Fruit fly (Drosophila melanogaster) whole organism, embryonic: Measurements from ENCODE around the gene CG11698.

Source experiments
- B-H2 ChIP-seq: fragments of 200-800 bp; sonication (Bioruptor generic); optimal IDR thresholded peaks from 2 replicates; lab custom pipeline; 2018; ENCODE audit warnings: missing biosample characterization, mild to moderate bottlenecking, missing genetic modification characterization
- BtbVII ChIP-seq: fragments of 200-800 bp; sonication (Bioruptor generic); optimal IDR thresholded peaks from 3 replicates; lab custom pipeline; 2017; ENCODE audit warnings: missing biosample characterization, mild to moderate bottlenecking, missing genetic modification characterization
- CG10209 ChIP-seq: fragments of 200-800 bp; sonication (Bioruptor generic); optimal IDR thresholded peaks from 3 replicates; lab custom pipeline; 2017; ENCODE audit warnings: missing biosample characterization, mild to moderate bottlenecking, missing genetic modification characterization, missing genetic modification reagents
- CG10543 ChIP-seq: fragments of 200-800 bp; sonication (Bioruptor generic); optimal IDR thresholded peaks from 3 replicates; lab custom pipeline; 2017; ENCODE audit warnings: missing biosample characterization, mild to moderate bottlenecking, missing genetic modification characterization, moderate library complexity
- CG12071 ChIP-seq: fragments of 200-800 bp; sonication (Bioruptor generic); optimal IDR thresholded peaks from 3 replicates; lab custom pipeline; 2018; ENCODE audit warnings: missing biosample characterization, mild to moderate bottlenecking, missing genetic modification characterization
- CG14667 ChIP-seq: fragments of 200-800 bp; sonication (Bioruptor generic); IDR thresholded peaks from 2 replicates; pipeline ENCODE4 v1.3.6; 2022; ENCODE audit warnings: missing biosample characterization, missing genetic modification characterization
- CG1603 ChIP-seq: fragments of 200-800 bp; sonication (Bioruptor generic); optimal IDR thresholded peaks from 2 replicates; lab custom pipeline; 2019; ENCODE audit warnings: missing biosample characterization, mild to moderate bottlenecking, missing genetic modification characterization, moderate library complexity
- CG1647 ChIP-seq: fragments of 200-800 bp; sonication (Bioruptor generic); optimal IDR thresholded peaks from 3 replicates; lab custom pipeline; 2016; ENCODE audit warnings: missing biosample characterization, missing genetic modification characterization
- CG16863 ChIP-seq: fragments of 200-800 bp; sonication (Bioruptor generic); optimal IDR thresholded peaks from 3 replicates; lab custom pipeline; 2016; ENCODE audit warnings: missing biosample characterization, missing genetic modification characterization
- CG2120 ChIP-seq: fragments of 200-800 bp; sonication (Bioruptor generic); optimal IDR thresholded peaks from 3 replicates; lab custom pipeline; 2016; ENCODE audit warnings: missing biosample characterization, missing genetic modification characterization
- CG2202 ChIP-seq: fragments of 200-800 bp; sonication (Bioruptor generic); optimal IDR thresholded peaks from 2 replicates; lab custom pipeline; 2018; ENCODE audit warnings: missing biosample characterization, mild to moderate bottlenecking, missing genetic modification characterization
- CG30020 ChIP-seq: fragments of 200-800 bp; optimal IDR thresholded peaks from 2 replicates; lab custom pipeline; 2019; ENCODE audit warnings: missing biosample characterization, mild to moderate bottlenecking, missing genetic modification characterization, moderate library complexity
- CG30403 ChIP-seq: fragments of 200-800 bp; sonication (Bioruptor generic); optimal IDR thresholded peaks from 3 replicates; lab custom pipeline; 2016; ENCODE audit warnings: missing biosample characterization, missing genetic modification characterization
- CG31224 ChIP-seq: fragments of 200-800 bp; sonication (Bioruptor generic); IDR thresholded peaks from 2 replicates; pipeline ENCODE4 v1.3.6; 2022; ENCODE audit warnings: missing biosample characterization, missing genetic modification characterization
- CG32532 ChIP-seq: fragments of 200-800 bp; sonication (Bioruptor generic); IDR thresholded peaks from 2 replicates; pipeline ENCODE4 v1.3.6; 2022; ENCODE audit warnings: missing biosample characterization, missing genetic modification characterization
- CG34224 ChIP-seq: fragments of 200-800 bp; sonication (Bioruptor generic); IDR thresholded peaks from 3 replicates; pipeline ENCODE4 v1.3.6; 2022; ENCODE audit warnings: missing biosample characterization, missing genetic modification characterization; ENCODE audit not compliant: partially characterized antibody
- CG8924 ChIP-seq: fragments of 200-800 bp; optimal IDR thresholded peaks from 3 replicates; lab custom pipeline; 2019; ENCODE audit warnings: missing biosample characterization, mild to moderate bottlenecking, missing genetic modification characterization, moderate library complexity
- CG9817 ChIP-seq: fragments of 200-800 bp; sonication (Bioruptor generic); optimal IDR thresholded peaks from 2 replicates; lab custom pipeline; 2018; ENCODE audit warnings: missing biosample characterization, mild to moderate bottlenecking, missing genetic modification characterization, moderate library complexity
- D19A ChIP-seq: fragments of 200-800 bp; optimal IDR thresholded peaks from 3 replicates; lab custom pipeline; 2019; ENCODE audit warnings: missing biosample characterization, mild to moderate bottlenecking, missing genetic modification characterization, moderate library complexity
- Dek ChIP-seq: fragments of 200-800 bp; sonication (Bioruptor generic); optimal IDR thresholded peaks from 3 replicates; lab custom pipeline; 2019; ENCODE audit warnings: missing biosample characterization, mild to moderate bottlenecking, missing genetic modification characterization, moderate library complexity
- Dip2 ChIP-seq: fragments of 200-800 bp; sonication (Bioruptor generic); IDR thresholded peaks from 2 replicates; pipeline ENCODE4 v1.3.6; 2022; ENCODE audit warnings: missing biosample characterization, missing genetic modification characterization
- Doc3 ChIP-seq: fragments of 200-800 bp; sonication (Bioruptor generic); IDR thresholded peaks from 3 replicates; pipeline ENCODE4 v1.3.6; 2022; ENCODE audit warnings: missing biosample characterization, missing genetic modification characterization; ENCODE audit not compliant: partially characterized antibody
- Dp ChIP-seq: fragments of 200-800 bp; sonication (Bioruptor generic); optimal IDR thresholded peaks from 2 replicates; lab custom pipeline; 2018; ENCODE audit warnings: missing biosample characterization, mild to moderate bottlenecking, missing genetic modification characterization, moderate library complexity
- Elba2 ChIP-seq: fragments of 200-800 bp; sonication (Bioruptor generic); optimal IDR thresholded peaks from 3 replicates; lab custom pipeline; 2016; ENCODE audit warnings: missing biosample characterization, missing genetic modification characterization
- H2.0 ChIP-seq: fragments of 200-800 bp; sonication (Bioruptor generic); IDR thresholded peaks from 2 replicates; pipeline ENCODE4 v1.3.6; 2022; ENCODE audit warnings: missing biosample characterization, missing genetic modification characterization
- HLH3B ChIP-seq: fragments of 200-800 bp; sonication (Bioruptor generic); IDR thresholded peaks from 2 replicates; pipeline ENCODE4 v1.3.6; 2022; ENCODE audit warnings: missing biosample characterization, missing genetic modification characterization
- HLHmδ ChIP-seq: fragments of 200-800 bp; sonication (Bioruptor generic); optimal IDR thresholded peaks from 2 replicates; lab custom pipeline; 2018; ENCODE audit warnings: missing biosample characterization, mild to moderate bottlenecking, missing genetic modification characterization, moderate library complexity
- Hand ChIP-seq: fragments of 200-800 bp; sonication (Bioruptor generic); optimal IDR thresholded peaks from 2 replicates; lab custom pipeline; 2017; ENCODE audit warnings: mild to moderate bottlenecking, missing biosample characterization, missing genetic modification reagents, missing genetic modification characterization
- MTF-1 ChIP-seq: fragments of 200-800 bp; sonication (Bioruptor generic); optimal IDR thresholded peaks from 2 replicates; lab custom pipeline; 2018; ENCODE audit warnings: missing biosample characterization, mild to moderate bottlenecking, missing genetic modification characterization, borderline replicate concordance
- NC2α ChIP-seq: fragments of 200-800 bp; sonication (Bioruptor generic); optimal IDR thresholded peaks from 2 replicates; lab custom pipeline; 2016; ENCODE audit warnings: missing biosample characterization, missing genetic modification characterization
- Ravus ChIP-seq: fragments of 200-800 bp; sonication (Bioruptor generic); IDR thresholded peaks from 2 replicates; pipeline ENCODE4 v1.3.6; 2022; ENCODE audit warnings: missing biosample characterization, missing genetic modification characterization
- Sox102F ChIP-seq: fragments of 200-800 bp; sonication (Bioruptor generic); optimal IDR thresholded peaks from 2 replicates; lab custom pipeline; 2018; ENCODE audit warnings: missing biosample characterization, mild to moderate bottlenecking, missing genetic modification characterization, moderate library complexity
- Spps ChIP-seq: fragments of 200-800 bp; sonication (Bioruptor generic); optimal IDR thresholded peaks from 2 replicates; lab custom pipeline; 2018; ENCODE audit warnings: missing biosample characterization, mild to moderate bottlenecking, missing genetic modification characterization
- crp ChIP-seq, 2 experiments: fragments of 200-800 bp; sonication (Bioruptor generic); optimal IDR thresholded peaks; 2 replicates in 1 of 2; 3 replicates in 1 of 2; lab custom pipeline; 2017; ENCODE audit warnings: missing biosample characterization in 2 of 2, missing genetic modification characterization in 2 of 2, mild to moderate bottlenecking in 1 of 2, moderate library complexity in 1 of 2
- cwo ChIP-seq: fragments of 200-800 bp; sonication (Bioruptor generic); optimal IDR thresholded peaks from 3 replicates; lab custom pipeline; 2017; ENCODE audit warnings: missing biosample characterization, missing genetic modification characterization, mild to moderate bottlenecking, moderate library complexity, missing genetic modification reagents
- da ChIP-seq: fragments of 200-800 bp; sonication (Bioruptor generic); optimal IDR thresholded peaks from 2 replicates; lab custom pipeline; 2016; ENCODE audit warnings: missing biosample characterization, missing genetic modification characterization
- dmrt11E ChIP-seq: fragments of 200-800 bp; sonication (Bioruptor generic); optimal IDR thresholded peaks from 3 replicates; lab custom pipeline; 2018; ENCODE audit warnings: missing biosample characterization, mild to moderate bottlenecking, missing genetic modification characterization, moderate library complexity
- en ChIP-seq: fragments of 200-800 bp; sonication (Bioruptor generic); optimal IDR thresholded peaks from 2 replicates; lab custom pipeline; 2016; ENCODE audit warnings: missing biosample characterization, missing genetic modification characterization
- eve ChIP-seq, 2 experiments: fragments of >200 bp; optimal IDR thresholded peaks; 2 replicates each; lab custom pipeline; 2017; ENCODE audit warnings: missing biosample characterization in 2 of 2, missing genetic modification characterization in 2 of 2
- ewg ChIP-seq: fragments of 200-800 bp; sonication (Bioruptor generic); optimal IDR thresholded peaks from 3 replicates; lab custom pipeline; 2017; ENCODE audit warnings: mild to moderate bottlenecking, missing biosample characterization, missing genetic modification reagents, missing genetic modification characterization
- eyg ChIP-seq: fragments of 200-800 bp; sonication (Bioruptor generic); optimal IDR thresholded peaks from 3 replicates; lab custom pipeline; 2016; ENCODE audit warnings: missing biosample characterization, missing genetic modification characterization
- fd64A ChIP-seq: fragments of 200-800 bp; sonication (Bioruptor generic); optimal IDR thresholded peaks from 3 replicates; lab custom pipeline; 2018; ENCODE audit warnings: missing biosample characterization, mild to moderate bottlenecking, missing genetic modification characterization
- fru ChIP-seq: fragments of >200 bp; optimal IDR thresholded peaks from 2 replicates; lab custom pipeline; 2017
- gcm2 ChIP-seq: fragments of 200-800 bp; sonication (Bioruptor generic); optimal IDR thresholded peaks from 2 replicates; lab custom pipeline; 2016; ENCODE audit warnings: missing biosample characterization, missing genetic modification characterization
- grn ChIP-seq: fragments of 200-800 bp; sonication (Bioruptor generic); optimal IDR thresholded peaks from 3 replicates; lab custom pipeline; 2017; ENCODE audit warnings: missing biosample characterization, missing genetic modification characterization
- her ChIP-seq: fragments of 200-800 bp; sonication (Bioruptor generic); optimal IDR thresholded peaks from 2 replicates; lab custom pipeline; 2016; ENCODE audit warnings: missing biosample characterization, missing genetic modification characterization
- maf-S ChIP-seq: fragments of 200-800 bp; sonication (Bioruptor generic); optimal IDR thresholded peaks from 2 replicates; lab custom pipeline; 2016; ENCODE audit warnings: missing biosample characterization, missing genetic modification characterization
- mld ChIP-seq: fragments of 200-800 bp; sonication (Bioruptor generic); IDR thresholded peaks from 3 replicates; pipeline ENCODE4 v1.3.6; 2022; ENCODE audit warnings: missing biosample characterization, missing genetic modification characterization; ENCODE audit not compliant: partially characterized antibody
- stwl ChIP-seq: fragments of 200-800 bp; sonication (Bioruptor generic); optimal IDR thresholded peaks from 3 replicates; lab custom pipeline; 2018; ENCODE audit warnings: missing biosample characterization, mild to moderate bottlenecking, missing genetic modification characterization, moderate library complexity
- trh ChIP-seq: fragments of 200-800 bp; sonication (Bioruptor generic); optimal IDR thresholded peaks from 2 replicates; lab custom pipeline; 2016; ENCODE audit warnings: missing biosample characterization, missing genetic modification characterization

Gene CG11698

dm6 chr3R:8355579-8355978 is 43.6 kb downstream of the CG11698 start (continued):
- TF ChIP-seq CG16863 (GFP tag; lab: Kevin White, UChicago) (peak; percentile 90), H2.0 (GFP tag; lab: Robert Waterston, UW) (peak; percentile 92), grn (GFP tag; lab: Kevin White, UChicago) (peak; percentile 48), eve (GFP tag; optimal IDR thresholded peaks at IDR 0.05; lab: Kevin White, UChicago) (no peak), stwl (peak; percentile 12), CG12071 (GFP tag; lab: Kevin White, UChicago) (peak; percentile 96), Doc3 (GFP tag; lab: Robert Waterston, UW) (no peak), CG31224 (peak; percentile 93), Dip2 (GFP tag; lab: Robert Waterston, UW) (peak; percentile 28; the same call in 1 of the 2 replicates), CG34224 (GFP tag; lab: Robert Waterston, UW) (no peak), CG14667 (GFP tag; lab: Robert Waterston, UW) (peak; percentile 90), BtbVII (peak; percentile 95), B-H2 (GFP tag; lab: Kevin White, UChicago) (peak; percentile 90), Sox102F (GFP tag; lab: Kevin White, UChicago) (peak; percentile 96), CG9817 (tag; lab: Kevin White, UChicago) (peak; percentile 96), Spps (peak; percentile 70), CG1603 (tag; lab: Kevin White, UChicago) (peak; percentile 96), en (peak; percentile 94), Dp (GFP tag; lab: Kevin White, UChicago) (peak; percentile 4), CG2202 (tag; lab: Kevin White, UChicago) (peak; percentile 75), fru (lab: Kevin White, UChicago) (no peak), Dek (tag; lab: Kevin White, UChicago) (peak; percentile 97), NC2α (GFP tag; lab: Kevin White, UChicago) (peak; percentile 84), D19A (tag; lab: Kevin White, UChicago) (peak; percentile 82), dmrt11E (tag; lab: Kevin White, UChicago) (peak; percentile 57), crp (GFP tag; optimal IDR thresholded peaks at IDR 0.05; lab: Kevin White, UChicago) (peak in 1 of 2 experiments; percentile 57), fd64A (peak; percentile 66), ewg (GFP tag; lab: Kevin White, UChicago) (peak; percentile 87), CG10209 (GFP tag; lab: Kevin White, UChicago) (peak; percentile 94), gcm2 (GFP tag; lab: Kevin White, UChicago) (peak; percentile 92), eyg (GFP tag; lab: Kevin White, UChicago) (peak; percentile 96), trh (GFP tag; lab: Kevin White, UChicago) (peak; percentile 88), CG32532 (GFP tag; lab: Robert Waterston, UW) (peak; percentile 98), mld (GFP tag; lab: Robert Waterston, UW) (no peak), da (peak; percentile 64), CG10543 (peak; percentile 96), MTF-1 (peak; percentile 79), CG30020 (tag; lab: Kevin White, UChicago) (peak; percentile 17), CG8924 (tag; lab: Kevin White, UChicago) (peak; percentile 91), HLH3B (peak; percentile 94), HLHmδ (GFP tag; lab: Kevin White, UChicago) (no peak), Elba2 (no peak), CG1647 (peak; percentile 93), Ravus (GFP tag; lab: Robert Waterston, UW) (peak; percentile 91), Hand (GFP tag; lab: Kevin White, UChicago) (peak; percentile 94), CG2120 (GFP tag; lab: Kevin White, UChicago) (peak; percentile 99), CG30403 (GFP tag; lab: Kevin White, UChicago) (peak; percentile 97), cwo (GFP tag; lab: Kevin White, UChicago) (peak; percentile 97), maf-S (GFP tag; lab: Kevin White, UChicago) (peak; percentile 96), her (peak; percentile 95)
